Worm (Caenorhabditis elegans) whole organism, L4 larva: ENCODE measurements around the gene C47E8.1.

Experiments
- dmd-6 ChIP-seq: fragments of 200-800 bp; sonication (Bioruptor generic); IDR thresholded peaks from 2 replicates; pipeline ENCODE4 v1.3.6; 2022; ENCODE audit warnings: missing genetic modification reagents, missing genetic modification characterization, missing compliant biosample characterization
- nhr-102 ChIP-seq: sonication (generic microtip); optimal IDR thresholded peaks from 2 replicates; lab custom pipeline; 2016; ENCODE audit warnings: mild to moderate bottlenecking, missing genetic modification characterization, moderate library complexity, missing compliant biosample characterization
- nhr-28 ChIP-seq: fragments of 150-350 bp; optimal IDR thresholded peaks from 2 replicates; lab custom pipeline; 2014; ENCODE audit warnings: missing biosample characterization, missing genetic modification characterization
- nhr-48 ChIP-seq: sonication (generic microtip); optimal IDR thresholded peaks from 2 replicates; lab custom pipeline; 2016; ENCODE audit warnings: mild to moderate bottlenecking, missing genetic modification characterization, missing compliant biosample characterization

Gene C47E8.1

ce11 chrV:14716114-14716513 is 50.3 kb downstream of the C47E8.1 start, which contains the start of gene fbxa-147:
fbxa-147 (plus strand) TSS chrV:14716499.
- TF ChIP-seq nhr-48 (tag; lab: Kevin White, UChicago) (no peak), nhr-28 (tag; lab: Kevin White, UChicago) (peak; percentile 35), dmd-6 (peak; percentile 32), nhr-102 (tag; lab: Kevin White, UChicago) (no peak)
- TF ChIP-seq, all 104 proteins: peak for 2
